Worm (Caenorhabditis elegans): ENCODE data around the gene F48G7.7.

ce11 chrV:608844-609243 lies 17.4 kb downstream of the F48G7.7 start, which contains the start of gene srw-109:
- TF ChIP-seq ama-1 (optimal IDR thresholded peaks at IDR 0.05), result no peak
- TF ChIP-seq sea-1 (GFP tag; conservative IDR thresholded peaks at IDR 0.05), result no peak
- TF ChIP-seq hmg-4 (GFP tag; optimal IDR thresholded peaks at IDR 0.05), result no peak
- TF ChIP-seq tbx-37 (GFP tag; conservative IDR thresholded peaks at IDR 0.05), result no peak
- TF ChIP-seq F13C5.2 (tag; optimal IDR thresholded peaks at IDR 0.05), result no peak
- TF ChIP-seq ets-7 (tag; optimal IDR thresholded peaks at IDR 0.05), result no peak

Data from whole organism, early embryonic.